Fruit fly (Drosophila melanogaster) whole organism, embryonic: ENCODE results near the gene CG6040.

Experiments used
- Antp ChIP-seq: fragments of 200-800 bp; sonication (Bioruptor generic); optimal IDR thresholded peaks from 3 replicates; lab custom pipeline; 2016; ENCODE audit warnings: missing biosample characterization, missing genetic modification characterization
- CG11696 ChIP-seq: fragments of 200-800 bp; sonication (Bioruptor generic); IDR thresholded peaks from 2 replicates; pipeline ENCODE4 v1.3.6; 2022; ENCODE audit warnings: missing biosample characterization, missing genetic modification characterization
- CG12391 ChIP-seq: fragments of 200-800 bp; sonication (Bioruptor generic); optimal IDR thresholded peaks from 3 replicates; lab custom pipeline; 2018; ENCODE audit warnings: missing biosample characterization, mild to moderate bottlenecking, missing genetic modification characterization, moderate library complexity
- CG13894 ChIP-seq: fragments of 200-800 bp; sonication (Bioruptor generic); optimal IDR thresholded peaks from 3 replicates; lab custom pipeline; 2018; ENCODE audit warnings: missing biosample characterization, mild to moderate bottlenecking, missing genetic modification characterization, moderate library complexity
- CG14014 ChIP-seq: fragments of 200-800 bp; sonication (Bioruptor generic); IDR thresholded peaks from 2 replicates; pipeline ENCODE4 v1.3.6; 2022; ENCODE audit warnings: missing biosample characterization, missing genetic modification characterization
- CG15601 ChIP-seq: fragments of 200-800 bp; sonication (Bioruptor generic); optimal IDR thresholded peaks from 3 replicates; lab custom pipeline; 2019; ENCODE audit warnings: missing biosample characterization, mild to moderate bottlenecking, missing genetic modification characterization, moderate library complexity
- CG17912 ChIP-seq: fragments of 200-800 bp; sonication (Bioruptor generic); optimal IDR thresholded peaks from 2 replicates; lab custom pipeline; 2018; ENCODE audit warnings: missing biosample characterization, mild to moderate bottlenecking, missing genetic modification characterization
- CG2116 ChIP-seq: fragments of 200-800 bp; sonication (Bioruptor generic); optimal IDR thresholded peaks from 3 replicates; lab custom pipeline; 2018; ENCODE audit warnings: missing biosample characterization, mild to moderate bottlenecking, missing genetic modification characterization
- CG2129 ChIP-seq: fragments of 200-800 bp; sonication (Bioruptor generic); IDR thresholded peaks from 2 replicates; pipeline ENCODE4 v1.3.6; 2022; ENCODE audit warnings: missing biosample characterization, missing genetic modification characterization; ENCODE audit not compliant: partially characterized antibody
- CG31365 ChIP-seq: fragments of 200-800 bp; sonication (Bioruptor generic); optimal IDR thresholded peaks from 2 replicates; lab custom pipeline; 2018; ENCODE audit warnings: missing biosample characterization, mild to moderate bottlenecking, missing genetic modification characterization
- CG3163 ChIP-seq: fragments of 200-800 bp; sonication (Bioruptor generic); optimal IDR thresholded peaks from 3 replicates; lab custom pipeline; 2016; ENCODE audit warnings: missing biosample characterization, missing genetic modification characterization
- CG34376 ChIP-seq: fragments of 200-800 bp; sonication (Bioruptor generic); optimal IDR thresholded peaks from 2 replicates; lab custom pipeline; 2018; ENCODE audit warnings: missing biosample characterization, mild to moderate bottlenecking, missing genetic modification characterization
- CG34422 ChIP-seq: fragments of 200-800 bp; sonication (Bioruptor generic); IDR thresholded peaks from 3 replicates; pipeline ENCODE4 v1.3.6; 2022; ENCODE audit warnings: missing biosample characterization, missing genetic modification characterization
- CG4617 ChIP-seq: fragments of 200-800 bp; sonication (Bioruptor generic); optimal IDR thresholded peaks from 3 replicates; lab custom pipeline; 2016; ENCODE audit warnings: missing biosample characterization, missing genetic modification characterization, borderline replicate concordance
- CG5245 ChIP-seq: fragments of 200-800 bp; sonication (Bioruptor generic); optimal IDR thresholded peaks from 3 replicates; lab custom pipeline; 2016; ENCODE audit warnings: missing biosample characterization, missing genetic modification characterization
- CG6689 ChIP-seq: fragments of 200-800 bp; sonication (Bioruptor generic); IDR thresholded peaks from 2 replicates; pipeline ENCODE4 v1.3.6; 2022; ENCODE audit warnings: missing biosample characterization, missing genetic modification characterization
- CG8290 ChIP-seq, 3 experiments: fragments of 200-800 bp; sonication (Bioruptor generic); optimal IDR thresholded peaks; 2 replicates each; lab custom pipeline; 2016 to 2019; ENCODE audit warnings: missing biosample characterization in 3 of 3, missing genetic modification characterization in 3 of 3, mild to moderate bottlenecking in 2 of 3, moderate library complexity in 1 of 3
- CHES-1-like ChIP-seq: fragments of 200-800 bp; sonication (Bioruptor generic); optimal IDR thresholded peaks from 2 replicates; lab custom pipeline; 2016; ENCODE audit warnings: missing biosample characterization, missing genetic modification characterization
- CoRest ChIP-seq: fragments of 200-800 bp; sonication (Bioruptor generic); optimal IDR thresholded peaks from 3 replicates; lab custom pipeline; 2018; ENCODE audit warnings: missing biosample characterization, mild to moderate bottlenecking, missing genetic modification characterization, moderate library complexity
- Deaf1 ChIP-seq: fragments of 200-800 bp; optimal IDR thresholded peaks from 3 replicates; lab custom pipeline; 2019; ENCODE audit warnings: missing biosample characterization, mild to moderate bottlenecking, missing genetic modification characterization, moderate library complexity
- Dll ChIP-seq: fragments of 200-800 bp; sonication (Bioruptor generic); IDR thresholded peaks from 4 replicates; pipeline ENCODE4 v1.3.6; 2022; ENCODE audit warnings: missing biosample characterization, missing genetic modification characterization; ENCODE audit not compliant: partially characterized antibody
- Hmr ChIP-seq: fragments of 200-800 bp; sonication (Bioruptor generic); optimal IDR thresholded peaks from 3 replicates; lab custom pipeline; 2017; ENCODE audit warnings: mild to moderate bottlenecking, missing biosample characterization, missing genetic modification reagents, missing genetic modification characterization
- Hr39 ChIP-seq: fragments of >200 bp; optimal IDR thresholded peaks from 2 replicates; lab custom pipeline; 2017
- Jarid2 ChIP-seq: fragments of 200-800 bp; sonication (Bioruptor generic); optimal IDR thresholded peaks from 3 replicates; lab custom pipeline; 2017; ENCODE audit warnings: mild to moderate bottlenecking, missing biosample characterization, missing genetic modification reagents, missing genetic modification characterization
- MBD-R2 ChIP-seq: fragments of 200-800 bp; sonication (Bioruptor generic); IDR thresholded peaks from 2 replicates; pipeline ENCODE4 v1.3.6; 2022; ENCODE audit warnings: missing biosample characterization, missing genetic modification characterization
- NC2α ChIP-seq: fragments of 200-800 bp; sonication (Bioruptor generic); optimal IDR thresholded peaks from 2 replicates; lab custom pipeline; 2016; ENCODE audit warnings: missing biosample characterization, missing genetic modification characterization
- PHDP ChIP-seq: fragments of 200-800 bp; sonication (Bioruptor generic); optimal IDR thresholded peaks from 3 replicates; lab custom pipeline; 2018; ENCODE audit warnings: missing biosample characterization, mild to moderate bottlenecking, missing genetic modification characterization, moderate library complexity
- Stat92E ChIP-seq, 3 experiments: fragments of >200 bp in 2 of 3; fragments of 200-800 bp in 1 of 3; sonication (Bioruptor generic) in 1 of 3; optimal IDR thresholded peaks; 2 replicates each; lab custom pipeline; 2017 to 2019; ENCODE audit warnings: missing biosample characterization in 3 of 3, missing genetic modification characterization in 3 of 3, mild to moderate bottlenecking in 1 of 3, moderate library complexity in 1 of 3
- caup ChIP-seq: fragments of 200-800 bp; sonication (Bioruptor generic); optimal IDR thresholded peaks from 3 replicates; lab custom pipeline; 2017; ENCODE audit warnings: missing biosample characterization, mild to moderate bottlenecking, missing genetic modification characterization, moderate library complexity; ENCODE audit not compliant: severe bottlenecking
- chm ChIP-seq: fragments of 200-800 bp; sonication (Bioruptor generic); IDR thresholded peaks from 2 replicates; pipeline ENCODE4 v1.3.6; 2022; ENCODE audit warnings: missing biosample characterization, missing genetic modification characterization
- cwo ChIP-seq: fragments of 200-800 bp; sonication (Bioruptor generic); optimal IDR thresholded peaks from 3 replicates; lab custom pipeline; 2017; ENCODE audit warnings: missing biosample characterization, missing genetic modification characterization, mild to moderate bottlenecking, moderate library complexity, missing genetic modification reagents
- disco-r ChIP-seq: fragments of 200-800 bp; sonication (Bioruptor generic); optimal IDR thresholded peaks from 2 replicates; lab custom pipeline; 2016; ENCODE audit warnings: missing biosample characterization, missing genetic modification characterization
- esg ChIP-seq: fragments of 200-800 bp; sonication (Bioruptor generic); conservative IDR thresholded peaks from 2 replicates; pipeline ENCODE4 v1.3.6; 2022; ENCODE audit warnings: missing biosample characterization, missing genetic modification characterization
- eve ChIP-seq, 2 experiments: fragments of >200 bp; optimal IDR thresholded peaks; 2 replicates each; lab custom pipeline; 2017; ENCODE audit warnings: missing biosample characterization in 2 of 2, missing genetic modification characterization in 2 of 2
- gfzf ChIP-seq: fragments of 200-800 bp; sonication (Bioruptor generic); optimal IDR thresholded peaks from 2 replicates; lab custom pipeline; 2016; ENCODE audit warnings: missing biosample characterization, mild to moderate bottlenecking, missing genetic modification characterization, moderate library complexity
- grau ChIP-seq: fragments of 200-800 bp; optimal IDR thresholded peaks from 3 replicates; lab custom pipeline; 2019; ENCODE audit warnings: missing biosample characterization, mild to moderate bottlenecking, missing genetic modification characterization, moderate library complexity
- inv ChIP-seq: fragments of 200-800 bp; sonication (Bioruptor generic); IDR thresholded peaks from 2 replicates; pipeline ENCODE4 v1.3.6; 2022; ENCODE audit warnings: missing biosample characterization, missing genetic modification characterization; ENCODE audit not compliant: partially characterized antibody
- klu ChIP-seq: fragments of 200-800 bp; sonication (Bioruptor generic); IDR thresholded peaks from 2 replicates; pipeline ENCODE4 v1.3.6; 2022; ENCODE audit warnings: missing biosample characterization, missing genetic modification characterization
- nom ChIP-seq: fragments of 200-800 bp; sonication (Bioruptor generic); optimal IDR thresholded peaks from 2 replicates; lab custom pipeline; 2017; ENCODE audit warnings: missing biosample characterization, missing genetic modification characterization, mild to moderate bottlenecking, moderate library complexity, missing genetic modification reagents
- otp ChIP-seq: fragments of 200-800 bp; sonication (Bioruptor generic); IDR thresholded peaks from 3 replicates; pipeline ENCODE4, ENCODE4 v1.3.6; 2022; ENCODE audit warnings: missing biosample characterization, missing genetic modification characterization
- pan ChIP-seq, 4 experiments: fragments of >200 bp in 3 of 4; fragments of 200-800 bp in 1 of 4; sonication (Bioruptor generic) in 1 of 4; optimal IDR thresholded peaks in 3 of 4; IDR thresholded peaks in 1 of 4; 2 replicates each; pipeline versions ENCODE4 v1.3.6 to Lab custom; 2017 to 2022; ENCODE audit warnings: missing biosample characterization in 2 of 4, missing genetic modification characterization in 2 of 4, mixed read lengths in 1 of 4
- pita ChIP-seq: fragments of 200-800 bp; sonication (Bioruptor generic); optimal IDR thresholded peaks from 2 replicates; lab custom pipeline; 2017; ENCODE audit warnings: missing biosample characterization, mild to moderate bottlenecking, missing genetic modification characterization
- scrt ChIP-seq: fragments of 200-800 bp; sonication (Bioruptor generic); optimal IDR thresholded peaks from 2 replicates; lab custom pipeline; 2018; ENCODE audit warnings: missing biosample characterization, mild to moderate bottlenecking, missing genetic modification characterization, moderate library complexity
- shn ChIP-seq: fragments of 200-800 bp; sonication (Bioruptor generic); optimal IDR thresholded peaks from 3 replicates; lab custom pipeline; 2016; ENCODE audit warnings: missing biosample characterization, missing genetic modification characterization
- sqz ChIP-seq: fragments of 200-800 bp; sonication (Bioruptor generic); optimal IDR thresholded peaks from 3 replicates; lab custom pipeline; 2018; ENCODE audit warnings: missing biosample characterization, mild to moderate bottlenecking, missing genetic modification characterization
- stwl ChIP-seq: fragments of 200-800 bp; sonication (Bioruptor generic); optimal IDR thresholded peaks from 3 replicates; lab custom pipeline; 2018; ENCODE audit warnings: missing biosample characterization, mild to moderate bottlenecking, missing genetic modification characterization, moderate library complexity
- unpg ChIP-seq: fragments of 200-800 bp; sonication (Bioruptor generic); optimal IDR thresholded peaks from 3 replicates; lab custom pipeline; 2018; ENCODE audit warnings: missing biosample characterization, mild to moderate bottlenecking, missing genetic modification characterization, moderate library complexity
- zen2 ChIP-seq: fragments of 200-800 bp; sonication (Bioruptor generic); IDR thresholded peaks from 3 replicates; pipeline ENCODE4 v1.3.6; 2022; ENCODE audit warnings: missing biosample characterization, missing genetic modification characterization; ENCODE audit not compliant: partially characterized antibody

CG6040 gene

dm6 chr3R:19094039-19094438 is 2.7 kb upstream of the CG6040 start, which contains the start of gene cdi (continued):
- TF ChIP-seq CG5245 (GFP tag; lab: Kevin White, UChicago): no peak
- no peak for TF ChIP-seq klu (GFP tag; lab: Robert Waterston, UW)
- TF ChIP-seq Hr39 (lab: Kevin White, UChicago): no peak
- peak; percentile 24 for TF ChIP-seq nom (GFP tag; lab: Kevin White, UChicago)
- no peak for TF ChIP-seq CG11696 (GFP tag; lab: Robert Waterston, UW)
- peak; percentile 13 for TF ChIP-seq CG34376 (GFP tag; lab: Kevin White, UChicago)
- TF ChIP-seq CG6689 (GFP tag; lab: Robert Waterston, UW): no peak
- TF ChIP-seq sqz (GFP tag; lab: Kevin White, UChicago): peak; percentile 79
- TF ChIP-seq CG14014 (GFP tag; lab: Robert Waterston, UW): peak; percentile 30; the same call in 1 of the 2 replicates
- peak; percentile 51; the same call in 2 of the 3 replicates for TF ChIP-seq zen2 (GFP tag; lab: Robert Waterston, UW)
- peak; percentile 89 for TF ChIP-seq chm (GFP tag; lab: Robert Waterston, UW)
- peak; percentile 15 for TF ChIP-seq CG15601 (tag; lab: Kevin White, UChicago)
- no peak for TF ChIP-seq CG2116
- no peak for TF ChIP-seq CoRest
- peak; percentile 75 for TF ChIP-seq gfzf
- peak; percentile 8 for TF ChIP-seq Hmr (GFP tag; lab: Kevin White, UChicago)
- no peak for TF ChIP-seq CG17912 (GFP tag; lab: Kevin White, UChicago)
- peak; percentile 48; the same call in 1 of the 2 replicates for TF ChIP-seq CG2129 (GFP tag; lab: Robert Waterston, UW)
- TF ChIP-seq eve (GFP tag; optimal IDR thresholded peaks at IDR 0.05; lab: Kevin White, UChicago): peak in 1 of 2 experiments; percentile 49
- peak; percentile 2 for TF ChIP-seq CG3163 (GFP tag; lab: Kevin White, UChicago)
- peak in 1 of 3 experiments; percentile 2 for TF ChIP-seq Stat92E (GFP tag; optimal IDR thresholded peaks at IDR 0.05; lab: Kevin White, UChicago)
- peak; percentile 34 for TF ChIP-seq cwo (GFP tag; lab: Kevin White, UChicago)
- no peak for TF ChIP-seq Antp (GFP tag; lab: Kevin White, UChicago)
- peak; percentile 19 for TF ChIP-seq CG12391 (tag; lab: Kevin White, UChicago)
- TF ChIP-seq PHDP (tag; lab: Kevin White, UChicago): peak; percentile 9
- TF ChIP-seq caup (GFP tag; lab: Kevin White, UChicago): peak; percentile 47
- peak; percentile 3 for TF ChIP-seq CG31365
- peak; percentile 33 for TF ChIP-seq stwl
- TF ChIP-seq shn (GFP tag; lab: Kevin White, UChicago): no peak
- peak; percentile 21 for TF ChIP-seq MBD-R2 (GFP tag; lab: Robert Waterston, UW)
- no peak for TF ChIP-seq pan (optimal IDR thresholded peaks at IDR 0.05; lab: Kevin White, UChicago)
- peak in 1 of 2 experiments; percentile 43 for TF ChIP-seq pan (GFP tag; optimal IDR thresholded peaks at IDR 0.05 in 1 of 2, IDR thresholded peaks at IDR 0.05 in 1 of 2)
- TF ChIP-seq inv (GFP tag; lab: Robert Waterston, UW): peak; percentile 60
- TF ChIP-seq scrt (GFP tag; lab: Kevin White, UChicago): peak; percentile 3
- peak; percentile 73 for TF ChIP-seq Dll
- peak; percentile 41; the same call in 1 of the 3 replicates for TF ChIP-seq CG34422 (GFP tag; lab: Robert Waterston, UW)
- TF ChIP-seq CG4617: peak; percentile 11
- peak; percentile 25 for TF ChIP-seq CG13894 (tag; lab: Kevin White, UChicago)
- TF ChIP-seq grau: peak; percentile 27
- TF ChIP-seq Deaf1: peak; percentile 74
- TF ChIP-seq Jarid2 (GFP tag; lab: Kevin White, UChicago): peak; percentile 96
- no peak for TF ChIP-seq pita (GFP tag; lab: Kevin White, UChicago)
- peak; percentile 63; the same call in 2 of the 3 replicates for TF ChIP-seq otp (GFP tag; lab: Robert Waterston, UW)
- TF ChIP-seq CHES-1-like: peak; percentile 56
- TF ChIP-seq esg (GFP tag; lab: Robert Waterston, UW): no peak
- TF ChIP-seq NC2α (GFP tag; lab: Kevin White, UChicago): peak; percentile 24
- peak; percentile 29 for TF ChIP-seq unpg (GFP tag; lab: Kevin White, UChicago)
- no peak for TF ChIP-seq disco-r (GFP tag; lab: Kevin White, UChicago)
- TF ChIP-seq CG8290 (GFP tag; optimal IDR thresholded peaks at IDR 0.05; lab: Kevin White, UChicago): no peak
- TF ChIP-seq CG8290 (tag; optimal IDR thresholded peaks at IDR 0.05; lab: Kevin White, UChicago): peak in 1 of 2 experiments; percentile 71
